Fruit fly (Drosophila melanogaster) whole organism, prepupa: ENCODE measurements around the gene CG9222.

Experiments
- Blimp-1 ChIP-seq: fragments of 200-800 bp; sonication (Bioruptor generic); optimal IDR thresholded peaks from 3 replicates; lab custom pipeline; 2017; ENCODE audit warnings: missing biosample characterization, missing genetic modification characterization, mild to moderate bottlenecking, moderate library complexity, missing genetic modification reagents
- CG10631 ChIP-seq: fragments of 200-800 bp; sonication (Bioruptor generic); optimal IDR thresholded peaks from 2 replicates; lab custom pipeline; 2016; ENCODE audit warnings: missing biosample characterization, missing genetic modification characterization
- CG10669 ChIP-seq: fragments of 200-800 bp; sonication (Bioruptor generic); optimal IDR thresholded peaks from 3 replicates; lab custom pipeline; 2018; ENCODE audit warnings: missing biosample characterization, mild to moderate bottlenecking, missing genetic modification characterization, moderate library complexity
- CG15336 ChIP-seq: fragments of 200-800 bp; sonication (Bioruptor generic); IDR thresholded peaks from 2 replicates; pipeline ENCODE4 v1.3.6; 2022; ENCODE audit warnings: missing biosample characterization, missing genetic modification characterization
- CG1621 ChIP-seq: fragments of 200-800 bp; sonication (Bioruptor generic); optimal IDR thresholded peaks from 3 replicates; lab custom pipeline; 2018; ENCODE audit warnings: missing biosample characterization, mild to moderate bottlenecking, missing genetic modification characterization
- CG16779 ChIP-seq: fragments of 200-800 bp; sonication (Bioruptor generic); optimal IDR thresholded peaks from 3 replicates; lab custom pipeline; 2017; ENCODE audit warnings: missing biosample characterization, mild to moderate bottlenecking, missing genetic modification characterization
- CG31627 ChIP-seq: fragments of 200-800 bp; sonication (Bioruptor generic); optimal IDR thresholded peaks from 3 replicates; lab custom pipeline; 2016; ENCODE audit warnings: missing biosample characterization, missing genetic modification characterization
- CG6163 ChIP-seq: fragments of 200-800 bp; sonication (Bioruptor generic); IDR thresholded peaks from 3 replicates; pipeline ENCODE4 v1.3.6; 2022; ENCODE audit warnings: missing biosample characterization, missing genetic modification characterization
- CG6808 ChIP-seq: fragments of 200-800 bp; sonication (Bioruptor generic); optimal IDR thresholded peaks from 3 replicates; lab custom pipeline; 2017; ENCODE audit warnings: missing biosample characterization, missing genetic modification characterization, mild to moderate bottlenecking, moderate library complexity, missing genetic modification reagents
- CG6854 ChIP-seq: fragments of 200-800 bp; sonication (Bioruptor generic); optimal IDR thresholded peaks from 2 replicates; lab custom pipeline; 2017; ENCODE audit warnings: missing biosample characterization, mild to moderate bottlenecking, missing genetic modification characterization
- CG8119 ChIP-seq: fragments of 200-800 bp; sonication (Bioruptor generic); IDR thresholded peaks from 3 replicates; pipeline ENCODE4 v1.3.6; 2022; ENCODE audit warnings: missing biosample characterization, missing genetic modification characterization
- CG8319 ChIP-seq: fragments of 200-800 bp; sonication (Bioruptor generic); optimal IDR thresholded peaks from 3 replicates; lab custom pipeline; 2016; ENCODE audit warnings: missing biosample characterization, missing genetic modification characterization
- Eip75B ChIP-seq: fragments of 200-800 bp; sonication (Bioruptor generic); optimal IDR thresholded peaks from 3 replicates; lab custom pipeline; 2016; ENCODE audit warnings: missing biosample characterization, missing genetic modification characterization
- Eip78C ChIP-seq: fragments of 200-800 bp; sonication (Bioruptor generic); peaks from one replicate; lab custom pipeline; 2016; ENCODE audit warnings: missing biosample characterization, missing genetic modification characterization
- Gug ChIP-seq: fragments of 200-800 bp; sonication (Bioruptor generic); IDR thresholded peaks from 2 replicates; pipeline ENCODE4 v1.3.6; 2022; ENCODE audit warnings: missing biosample characterization, missing genetic modification characterization
- Hr38 ChIP-seq: sonication (Bioruptor generic); optimal IDR thresholded peaks from 2 replicates; lab custom pipeline; 2016; ENCODE audit warnings: missing biosample characterization, missing genetic modification characterization
- Hr39 ChIP-seq: fragments of 200-800 bp; sonication (Bioruptor generic); optimal IDR thresholded peaks from 2 replicates; lab custom pipeline; 2016; ENCODE audit warnings: missing biosample characterization, missing genetic modification characterization
- Hr4 ChIP-seq: fragments of 200-800 bp; sonication (Bioruptor generic); optimal IDR thresholded peaks from 3 replicates; lab custom pipeline; 2016; ENCODE audit warnings: missing biosample characterization, missing genetic modification characterization
- Lpt ChIP-seq: fragments of 200-800 bp; sonication (Bioruptor generic); optimal IDR thresholded peaks from 3 replicates; lab custom pipeline; 2016; ENCODE audit warnings: missing biosample characterization, missing genetic modification characterization
- Met ChIP-seq: fragments of 200-800 bp; sonication (Bioruptor generic); optimal IDR thresholded peaks from 3 replicates; lab custom pipeline; 2016; ENCODE audit warnings: missing biosample characterization, missing genetic modification characterization
- Smox ChIP-seq: fragments of 200-800 bp; sonication (Bioruptor generic); optimal IDR thresholded peaks from 3 replicates; lab custom pipeline; 2016; ENCODE audit warnings: missing biosample characterization, missing genetic modification characterization
- Sox102F ChIP-seq: fragments of 200-800 bp; sonication (Bioruptor generic); optimal IDR thresholded peaks from 2 replicates; lab custom pipeline; 2016; ENCODE audit warnings: missing biosample characterization, mild to moderate bottlenecking, missing genetic modification characterization
- Sox14 ChIP-seq: fragments of 200-800 bp; sonication (Bioruptor generic); optimal IDR thresholded peaks from 3 replicates; lab custom pipeline; 2016; ENCODE audit warnings: missing biosample characterization, missing genetic modification characterization
- achi ChIP-seq: fragments of 200-800 bp; sonication (Bioruptor generic); optimal IDR thresholded peaks from 3 replicates; lab custom pipeline; 2016; ENCODE audit warnings: missing biosample characterization, missing genetic modification characterization
- acj6 ChIP-seq: fragments of 200-800 bp; sonication (Bioruptor generic); optimal IDR thresholded peaks from 3 replicates; lab custom pipeline; 2016; ENCODE audit warnings: missing biosample characterization, missing genetic modification characterization
- dac ChIP-seq: fragments of 200-800 bp; sonication (Bioruptor generic); optimal IDR thresholded peaks from 2 replicates; lab custom pipeline; 2017; ENCODE audit warnings: missing biosample characterization, mild to moderate bottlenecking, missing genetic modification characterization
- dsx ChIP-seq: fragments of 200-800 bp; optimal IDR thresholded peaks from 3 replicates; lab custom pipeline; 2019; ENCODE audit warnings: missing biosample characterization, mild to moderate bottlenecking, missing genetic modification characterization, moderate library complexity; ENCODE audit not compliant: poor library complexity, severe bottlenecking
- eg ChIP-seq: fragments of 200-800 bp; sonication (Bioruptor generic); IDR thresholded peaks from 3 replicates; pipeline ENCODE4 v1.3.6; 2022; ENCODE audit warnings: missing biosample characterization, missing genetic modification characterization
- esn ChIP-seq: fragments of 200-800 bp; sonication (Bioruptor generic); optimal IDR thresholded peaks from 2 replicates; lab custom pipeline; 2016; ENCODE audit warnings: missing biosample characterization, mild to moderate bottlenecking, missing genetic modification characterization, moderate library complexity
- fkh ChIP-seq: fragments of 200-800 bp; sonication (Bioruptor generic); optimal IDR thresholded peaks from 3 replicates; lab custom pipeline; 2017; ENCODE audit warnings: missing biosample characterization, mild to moderate bottlenecking, missing genetic modification characterization, moderate library complexity
- lz ChIP-seq: fragments of 200-800 bp; sonication (Bioruptor generic); optimal IDR thresholded peaks from 3 replicates; lab custom pipeline; 2016; ENCODE audit warnings: missing biosample characterization, missing genetic modification characterization
- net ChIP-seq: fragments of 200-800 bp; sonication (Bioruptor generic); optimal IDR thresholded peaks from 3 replicates; lab custom pipeline; 2016; ENCODE audit warnings: missing biosample characterization, missing genetic modification characterization
- pdm3 ChIP-seq: fragments of 200-800 bp; sonication (Bioruptor generic); optimal IDR thresholded peaks from 3 replicates; lab custom pipeline; 2016; ENCODE audit warnings: missing biosample characterization, missing genetic modification characterization
- salr ChIP-seq, 2 experiments: fragments of 200-800 bp; sonication (Bioruptor generic); optimal IDR thresholded peaks; 3 replicates each; lab custom pipeline; 2016 to 2018; ENCODE audit warnings: missing biosample characterization in 2 of 2, missing genetic modification characterization in 2 of 2, mild to moderate bottlenecking in 1 of 2
- svp ChIP-seq: fragments of 200-800 bp; sonication (Bioruptor generic); peaks from one replicate; lab custom pipeline; 2016; ENCODE audit warnings: missing biosample characterization, missing genetic modification characterization
- topi ChIP-seq: fragments of 200-800 bp; sonication (Bioruptor generic); optimal IDR thresholded peaks from 3 replicates; lab custom pipeline; 2016; ENCODE audit warnings: missing biosample characterization, missing genetic modification characterization
- vri ChIP-seq: fragments of 200-800 bp; sonication (Bioruptor generic); optimal IDR thresholded peaks from 3 replicates; lab custom pipeline; 2016; ENCODE audit warnings: missing biosample characterization, mild to moderate bottlenecking, missing genetic modification characterization

The CG9222 gene

dm6 chr2L:6087685-6088084, 43.1 kb upstream of the CG9222 start:
- TF ChIP-seq CG6808 (no peak), salr (GFP tag; optimal IDR thresholded peaks at IDR 0.05; lab: Kevin White, UChicago) (no peak), Gug (GFP tag; lab: Robert Waterston, UW) (no peak), CG15336 (GFP tag; lab: Robert Waterston, UW) (no peak), lz (no peak), svp (no peak), Smox (GFP tag; lab: Kevin White, UChicago) (no peak), Sox102F (no peak), Hr4 (GFP tag; lab: Kevin White, UChicago) (no peak), achi (no peak), Met (GFP tag; lab: Kevin White, UChicago) (no peak)
- TF ChIP-seq, all 60 proteins: peak for 0

DNA sequence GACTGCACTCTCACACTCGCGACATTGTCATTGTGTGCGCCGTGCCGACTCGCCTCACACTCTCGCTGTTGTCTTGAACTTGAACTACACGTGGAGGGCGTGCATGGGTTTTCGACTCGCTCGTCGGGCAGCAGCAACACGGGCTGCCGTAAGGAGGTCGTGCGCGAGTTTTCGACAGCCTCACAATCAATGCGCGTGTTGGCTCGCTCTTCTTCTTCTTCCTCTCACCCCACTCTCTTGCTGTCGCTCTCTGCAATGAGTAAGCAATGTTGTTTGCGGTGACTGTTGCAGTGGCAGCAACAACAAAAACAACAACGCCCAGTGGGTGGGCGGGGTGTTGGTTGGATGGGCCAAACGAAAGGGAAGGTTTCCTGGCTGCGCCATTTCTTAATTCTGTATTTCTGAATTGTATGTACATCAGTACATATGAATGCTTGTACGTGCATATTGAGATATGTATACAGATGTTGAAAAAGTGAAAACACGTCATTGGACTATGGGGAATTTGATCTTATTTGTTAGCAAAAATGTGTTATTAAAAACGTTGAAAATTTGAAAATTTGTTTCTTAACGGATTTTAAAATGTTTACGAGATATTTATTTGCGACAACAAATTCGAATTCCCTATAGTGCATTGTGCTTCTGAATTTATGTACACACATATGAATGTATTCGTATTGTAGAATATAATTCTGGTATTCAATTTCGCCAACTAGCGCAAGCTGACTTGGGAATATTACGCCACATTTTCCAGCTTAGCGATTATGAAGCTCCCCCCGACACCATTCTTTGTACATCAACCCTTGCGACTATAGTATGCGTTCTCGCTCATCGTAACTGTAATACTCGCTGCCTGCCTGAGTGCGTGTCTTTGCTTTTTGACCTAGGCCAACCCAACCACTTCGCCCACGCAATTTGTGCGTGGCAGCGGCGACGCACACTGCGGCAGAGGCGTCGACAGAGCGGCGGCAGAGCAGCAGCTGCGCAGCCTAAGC, 42.2 kb upstream of the CG9222 start:
- TF ChIP-seq topi (GFP tag; lab: Kevin White, UChicago) (peak; percentile 17), fkh (GFP tag; lab: Kevin White, UChicago) (peak; percentile 95), dac (GFP tag; lab: Kevin White, UChicago) (no peak), Gug (GFP tag; lab: Robert Waterston, UW) (peak; percentile 53), Sox102F (peak; percentile 23), CG10669 (GFP tag; lab: Kevin White, UChicago) (no peak), Eip78C (GFP tag; lab: Kevin White, UChicago) (peak; percentile 98), CG8319 (GFP tag; lab: Kevin White, UChicago) (no peak), esn (GFP tag; lab: Kevin White, UChicago) (peak; percentile 32), CG31627 (peak; percentile 23), CG16779 (tag; lab: Kevin White, UChicago) (peak; percentile 66), Met (GFP tag; lab: Kevin White, UChicago) (peak; percentile 100), Eip75B (GFP tag; lab: Kevin White, UChicago) (peak; percentile 93), vri (GFP tag; lab: Kevin White, UChicago) (peak; percentile 72), acj6 (GFP tag; lab: Kevin White, UChicago) (no peak), Blimp-1 (GFP tag; lab: Kevin White, UChicago) (peak; percentile 99), svp (peak; percentile 97), net (GFP tag; lab: Kevin White, UChicago) (peak; percentile 14), dsx (GFP tag; lab: Kevin White, UChicago) (peak; percentile 80), Hr38 (no peak), Sox14 (GFP tag; lab: Kevin White, UChicago) (peak; percentile 77), Hr39 (no peak), CG10631 (GFP tag; lab: Kevin White, UChicago) (no peak), CG8119 (GFP tag; lab: Robert Waterston, UW) (0 out of 3 replicates have a peak, but pooled peaks have one; percentile 15), CG15336 (GFP tag; lab: Robert Waterston, UW) (no peak), CG6808 (no peak), CG6163 (GFP tag; lab: Robert Waterston, UW) (peak; percentile 70), Lpt (GFP tag; lab: Kevin White, UChicago) (peak; percentile 21), CG1621 (tag; lab: Kevin White, UChicago) (peak; percentile 53), lz (no peak), pdm3 (GFP tag; lab: Kevin White, UChicago) (no peak), CG6854 (GFP tag; lab: Kevin White, UChicago) (peak; percentile 72), eg (GFP tag; lab: Robert Waterston, UW) (peak; percentile 56; the same call in 2 of the 3 replicates), salr (GFP tag; optimal IDR thresholded peaks at IDR 0.05; lab: Kevin White, UChicago) (peak in 1 of 2 experiments; percentile 35)
